Fruit fly (Drosophila melanogaster): Measurements from ENCODE around the gene CG43902.

- TF ChIP-seq Sin3A (optimal IDR thresholded peaks at IDR 0.05) (no peak), ttk (optimal IDR thresholded peaks at IDR 0.05) (no peak)
These were observed 44.4 kb downstream of the CG43902 start for dm6 chrX:10202595-10202994.
